Fruit fly (Drosophila melanogaster) whole organism, embryonic: Measurements from ENCODE around the gene galene.
A peak's percentile ranks its signal among the peaks of the same experiment; 100 is the strongest.

ENCODE experiments used
- Blimp-1 ChIP-seq: fragments of 200-800 bp; sonication (Bioruptor generic); optimal IDR thresholded peaks from 3 replicates; lab custom pipeline; 2018; ENCODE audit warnings: missing biosample characterization, missing genetic modification characterization, mild to moderate bottlenecking, moderate library complexity, missing genetic modification reagents
- Bteb2 ChIP-seq: fragments of 200-800 bp; sonication (Bioruptor generic); optimal IDR thresholded peaks from 2 replicates; lab custom pipeline; 2016; ENCODE audit warnings: missing biosample characterization, missing genetic modification characterization
- CG10274 ChIP-seq: fragments of 200-800 bp; sonication (Bioruptor generic); optimal IDR thresholded peaks from 3 replicates; lab custom pipeline; 2017; ENCODE audit warnings: missing biosample characterization, mild to moderate bottlenecking, missing genetic modification characterization
- CG11398 ChIP-seq: fragments of 200-800 bp; sonication (Bioruptor generic); optimal IDR thresholded peaks from 2 replicates; lab custom pipeline; 2016; ENCODE audit warnings: missing biosample characterization, missing genetic modification characterization
- CG12769 ChIP-seq: fragments of 200-800 bp; sonication (Bioruptor generic); optimal IDR thresholded peaks from 2 replicates; lab custom pipeline; 2019; ENCODE audit warnings: missing biosample characterization, mild to moderate bottlenecking, missing genetic modification characterization, moderate library complexity
- CG13775 ChIP-seq: fragments of 200-800 bp; sonication (Bioruptor generic); optimal IDR thresholded peaks from 3 replicates; lab custom pipeline; 2017; ENCODE audit warnings: missing biosample characterization, mild to moderate bottlenecking, missing genetic modification characterization
- CG15514 ChIP-seq: fragments of 200-800 bp; sonication (Bioruptor generic); optimal IDR thresholded peaks from 3 replicates; lab custom pipeline; 2017; ENCODE audit warnings: missing biosample characterization, missing genetic modification characterization, mild to moderate bottlenecking, moderate library complexity, missing genetic modification reagents
- CG17385 ChIP-seq: fragments of 200-800 bp; sonication (Bioruptor generic); optimal IDR thresholded peaks from 3 replicates; lab custom pipeline; 2018; ENCODE audit warnings: missing biosample characterization, mild to moderate bottlenecking, missing genetic modification characterization
- CG18262 ChIP-seq: fragments of 200-800 bp; optimal IDR thresholded peaks from 3 replicates; lab custom pipeline; 2019; ENCODE audit warnings: missing biosample characterization, mild to moderate bottlenecking, missing genetic modification characterization, moderate library complexity
- CG18764 ChIP-seq: fragments of 200-800 bp; sonication (Bioruptor generic); optimal IDR thresholded peaks from 3 replicates; lab custom pipeline; 2016; ENCODE audit warnings: missing biosample characterization, missing genetic modification characterization
- CG2678 ChIP-seq: fragments of 200-800 bp; sonication (Bioruptor generic); optimal IDR thresholded peaks from 3 replicates; lab custom pipeline; 2019; ENCODE audit warnings: missing biosample characterization, mild to moderate bottlenecking, missing genetic modification characterization, moderate library complexity
- CG30431 ChIP-seq: fragments of 200-800 bp; sonication (Bioruptor generic); optimal IDR thresholded peaks from 2 replicates; lab custom pipeline; 2017; ENCODE audit warnings: missing biosample characterization, missing genetic modification characterization
- CG4854 ChIP-seq: fragments of 200-800 bp; sonication (Bioruptor generic); optimal IDR thresholded peaks from 2 replicates; lab custom pipeline; 2016; ENCODE audit warnings: missing biosample characterization, missing genetic modification characterization, inconsistent platforms
- CG6654 ChIP-seq: fragments of 200-800 bp; sonication (Bioruptor generic); optimal IDR thresholded peaks from 2 replicates; lab custom pipeline; 2017; ENCODE audit warnings: missing biosample characterization, mild to moderate bottlenecking, missing genetic modification characterization
- CG6813 ChIP-seq: fragments of 200-800 bp; sonication (Bioruptor generic); optimal IDR thresholded peaks from 2 replicates; lab custom pipeline; 2017; ENCODE audit warnings: missing biosample characterization, missing genetic modification characterization, mild to moderate bottlenecking, moderate library complexity, missing genetic modification reagents
- CG7786 ChIP-seq: fragments of 200-800 bp; sonication (Bioruptor generic); optimal IDR thresholded peaks from 2 replicates; lab custom pipeline; 2016; ENCODE audit warnings: missing biosample characterization, missing genetic modification characterization
- CG8388 ChIP-seq: fragments of 200-800 bp; sonication (Bioruptor generic); optimal IDR thresholded peaks from 2 replicates; lab custom pipeline; 2019; ENCODE audit warnings: missing biosample characterization, mild to moderate bottlenecking, missing genetic modification characterization, moderate library complexity
- CG8765 ChIP-seq: fragments of 200-800 bp; sonication (Bioruptor generic); IDR thresholded peaks from 2 replicates; pipeline ENCODE4 v1.3.6; 2022; ENCODE audit warnings: missing biosample characterization, missing genetic modification characterization
- Doc3 ChIP-seq: fragments of 200-800 bp; sonication (Bioruptor generic); IDR thresholded peaks from 3 replicates; pipeline ENCODE4 v1.3.6; 2022; ENCODE audit warnings: missing biosample characterization, missing genetic modification characterization; ENCODE audit not compliant: partially characterized antibody
- Hsf ChIP-seq: fragments of 200-800 bp; sonication (Bioruptor generic); optimal IDR thresholded peaks from 3 replicates; lab custom pipeline; 2016; ENCODE audit warnings: missing biosample characterization, missing genetic modification characterization
- MBD-R2 ChIP-seq: fragments of 200-800 bp; sonication (Bioruptor generic); IDR thresholded peaks from 2 replicates; pipeline ENCODE4 v1.3.6; 2022; ENCODE audit warnings: missing biosample characterization, missing genetic modification characterization
- NC2β ChIP-seq: fragments of 200-800 bp; sonication (Bioruptor generic); optimal IDR thresholded peaks from 2 replicates; lab custom pipeline; 2016; ENCODE audit warnings: missing biosample characterization, missing genetic modification characterization
- NfI ChIP-seq: fragments of 200-800 bp; sonication (Bioruptor generic); optimal IDR thresholded peaks from 3 replicates; lab custom pipeline; 2018; ENCODE audit warnings: missing biosample characterization, mild to moderate bottlenecking, missing genetic modification characterization, moderate library complexity
- Pdp1 ChIP-seq, 2 experiments: fragments of 200-800 bp; sonication (Bioruptor generic); optimal IDR thresholded peaks; 3 replicates each; lab custom pipeline; 2016; ENCODE audit warnings: missing biosample characterization in 2 of 2, missing genetic modification characterization in 2 of 2, mild to moderate bottlenecking in 1 of 2, moderate library complexity in 1 of 2
- Poxn ChIP-seq: fragments of 200-800 bp; sonication (Bioruptor generic); IDR thresholded peaks from 2 replicates; pipeline ENCODE4 v1.3.6; 2022; ENCODE audit warnings: missing biosample characterization, missing genetic modification characterization
- Ravus ChIP-seq: fragments of 200-800 bp; sonication (Bioruptor generic); IDR thresholded peaks from 2 replicates; pipeline ENCODE4 v1.3.6; 2022; ENCODE audit warnings: missing biosample characterization, missing genetic modification characterization
- ato ChIP-seq: fragments of 200-800 bp; sonication (Bioruptor generic); IDR thresholded peaks from 2 replicates; pipeline ENCODE4 v1.3.6; 2022; ENCODE audit warnings: missing biosample characterization, missing genetic modification characterization; ENCODE audit not compliant: partially characterized antibody
- bbx ChIP-seq: fragments of 200-800 bp; sonication (Bioruptor generic); IDR thresholded peaks from 2 replicates; pipeline ENCODE4 v1.3.6; 2022; ENCODE audit warnings: missing biosample characterization, missing genetic modification characterization; ENCODE audit not compliant: partially characterized antibody
- bcd ChIP-seq: fragments of 200-800 bp; sonication (Bioruptor generic); optimal IDR thresholded peaks from 2 replicates; lab custom pipeline; 2017; ENCODE audit warnings: missing biosample characterization, mild to moderate bottlenecking, missing genetic modification characterization
- cas ChIP-seq: fragments of 200-800 bp; sonication (Bioruptor generic); IDR thresholded peaks from 2 replicates; pipeline ENCODE4 v1.3.6; 2022; ENCODE audit warnings: missing biosample characterization, missing genetic modification characterization
- caup ChIP-seq: fragments of 200-800 bp; sonication (Bioruptor generic); optimal IDR thresholded peaks from 3 replicates; lab custom pipeline; 2017; ENCODE audit warnings: missing biosample characterization, mild to moderate bottlenecking, missing genetic modification characterization, moderate library complexity; ENCODE audit not compliant: severe bottlenecking
- croc ChIP-seq: fragments of 200-800 bp; sonication (Bioruptor generic); conservative IDR thresholded peaks from 3 replicates; pipeline ENCODE4 v1.3.6; 2022; ENCODE audit warnings: missing biosample characterization, missing genetic modification characterization
- dan ChIP-seq: fragments of 200-800 bp; sonication (Bioruptor generic); IDR thresholded peaks from 2 replicates; pipeline ENCODE4 v1.3.6; 2022; ENCODE audit warnings: missing biosample characterization, missing genetic modification characterization
- fd96Cb ChIP-seq: fragments of 200-800 bp; sonication (Bioruptor generic); optimal IDR thresholded peaks from 2 replicates; lab custom pipeline; 2018; ENCODE audit warnings: missing biosample characterization, mild to moderate bottlenecking, missing genetic modification characterization, moderate library complexity
- insv ChIP-seq, 2 experiments: fragments of 200-800 bp; sonication (Bioruptor generic); optimal IDR thresholded peaks; 3 replicates each; lab custom pipeline; 2016 to 2018; ENCODE audit warnings: missing biosample characterization in 2 of 2, missing genetic modification characterization in 2 of 2
- inv ChIP-seq: fragments of 200-800 bp; sonication (Bioruptor generic); IDR thresholded peaks from 2 replicates; pipeline ENCODE4 v1.3.6; 2022; ENCODE audit warnings: missing biosample characterization, missing genetic modification characterization; ENCODE audit not compliant: partially characterized antibody
- kay ChIP-seq: fragments of 200-800 bp; sonication (Bioruptor generic); optimal IDR thresholded peaks from 2 replicates; lab custom pipeline; 2016; ENCODE audit warnings: missing biosample characterization, missing genetic modification characterization
- klu ChIP-seq: fragments of 200-800 bp; sonication (Bioruptor generic); IDR thresholded peaks from 2 replicates; pipeline ENCODE4 v1.3.6; 2022; ENCODE audit warnings: missing biosample characterization, missing genetic modification characterization
- kni ChIP-seq: fragments of 200-800 bp; sonication (Bioruptor generic); optimal IDR thresholded peaks from 3 replicates; lab custom pipeline; 2017; ENCODE audit warnings: mild to moderate bottlenecking, missing biosample characterization, missing genetic modification reagents, missing genetic modification characterization
- lbe ChIP-seq: fragments of 200-800 bp; sonication (Bioruptor generic); optimal IDR thresholded peaks from 2 replicates; lab custom pipeline; 2016; ENCODE audit warnings: missing biosample characterization, mild to moderate bottlenecking, missing genetic modification characterization
- lilli ChIP-seq: fragments of 200-800 bp; sonication (Bioruptor generic); optimal IDR thresholded peaks from 3 replicates; lab custom pipeline; 2016; ENCODE audit warnings: missing biosample characterization, missing genetic modification characterization
- luna ChIP-seq: fragments of 200-800 bp; sonication (Bioruptor generic); optimal IDR thresholded peaks from 2 replicates; lab custom pipeline; 2016; ENCODE audit warnings: missing biosample characterization, missing genetic modification characterization
- pnt ChIP-seq: fragments of 200-800 bp; sonication (Bioruptor generic); optimal IDR thresholded peaks from 3 replicates; lab custom pipeline; 2016; ENCODE audit warnings: missing biosample characterization, missing genetic modification characterization
- shn ChIP-seq: fragments of 200-800 bp; sonication (Bioruptor generic); optimal IDR thresholded peaks from 3 replicates; lab custom pipeline; 2016; ENCODE audit warnings: missing biosample characterization, missing genetic modification characterization
- sim ChIP-seq: fragments of 200-800 bp; sonication (Bioruptor generic); IDR thresholded peaks from 2 replicates; pipeline ENCODE4 v1.3.6; 2022; ENCODE audit warnings: missing biosample characterization, missing genetic modification characterization
- slbo ChIP-seq: fragments of 200-800 bp; sonication (Bioruptor generic); IDR thresholded peaks from 2 replicates; pipeline ENCODE4 v1.3.6; 2022; ENCODE audit warnings: missing biosample characterization, missing genetic modification characterization
- wek ChIP-seq: fragments of 200-800 bp; sonication (Bioruptor generic); optimal IDR thresholded peaks from 3 replicates; lab custom pipeline; 2018; ENCODE audit warnings: missing biosample characterization, mild to moderate bottlenecking, missing genetic modification characterization, moderate library complexity
- zen2 ChIP-seq: fragments of 200-800 bp; sonication (Bioruptor generic); IDR thresholded peaks from 3 replicates; pipeline ENCODE4 v1.3.6; 2022; ENCODE audit warnings: missing biosample characterization, missing genetic modification characterization; ENCODE audit not compliant: partially characterized antibody

galene gene

DNA sequence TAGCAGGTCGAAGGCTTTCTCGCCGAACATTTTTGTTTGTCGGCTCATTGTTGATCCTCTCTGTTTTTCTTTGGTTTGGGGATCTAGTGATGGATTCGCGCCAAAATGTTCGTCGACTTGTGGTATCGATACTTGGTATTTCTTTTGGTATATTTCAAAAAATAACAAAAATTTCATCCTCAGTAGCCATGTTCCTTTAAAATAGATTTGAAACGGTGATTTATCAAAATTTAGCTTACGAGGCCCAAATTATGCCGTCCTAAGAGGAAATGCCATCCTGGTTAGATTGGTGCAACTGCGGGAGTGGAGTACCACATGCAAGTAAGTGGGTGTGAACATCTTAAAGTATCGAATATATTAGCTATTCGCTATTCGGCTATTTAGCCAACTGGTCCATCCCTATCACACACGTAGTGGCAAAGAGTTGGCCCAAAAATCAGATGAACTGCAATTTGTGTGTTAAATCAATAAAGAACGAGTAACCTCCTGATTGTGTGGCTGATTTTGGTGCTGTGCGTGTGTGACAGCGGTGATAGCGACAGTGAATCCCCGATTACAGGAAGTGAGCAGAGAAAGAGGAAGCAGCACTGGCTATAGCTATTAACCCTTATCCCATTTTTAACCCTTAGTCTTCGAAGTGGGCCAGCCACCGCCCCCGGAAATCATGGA lies 12.2 kb downstream of the galene start, which contains the start of the genes Psf1 and Sac1 (continued):
- peak; percentile 13 for TF ChIP-seq kni
- TF ChIP-seq CG13775 (GFP tag; lab: Kevin White, UChicago): peak; percentile 50
- TF ChIP-seq MBD-R2: peak; percentile 65; the same call in 1 of the 2 replicates
- 0 out of 2 replicates have a peak, but pooled peaks have one; percentile 36 for TF ChIP-seq CG8765 (GFP tag; lab: Robert Waterston, UW)
- no peak for TF ChIP-seq lbe
- TF ChIP-seq inv (GFP tag; lab: Robert Waterston, UW): peak; percentile 85
- TF ChIP-seq klu (GFP tag; lab: Robert Waterston, UW): no peak; the same call in 1 of the 2 replicates
- peak; percentile 48 for TF ChIP-seq CG2678
- TF ChIP-seq insv (GFP tag; optimal IDR thresholded peaks at IDR 0.05; lab: Kevin White, UChicago): peak in 1 of 2 experiments; percentile 27
- peak in 1 of 2 experiments; percentile 53 for TF ChIP-seq Pdp1 (GFP tag; optimal IDR thresholded peaks at IDR 0.05; lab: Kevin White, UChicago)
- no peak for TF ChIP-seq Ravus
- peak; percentile 64 for TF ChIP-seq slbo
- peak; percentile 53; the same call in 1 of the 3 replicates for TF ChIP-seq zen2 (GFP tag; lab: Robert Waterston, UW)
- TF ChIP-seq CG18262 (tag; lab: Kevin White, UChicago): peak; percentile 48
- no peak for TF ChIP-seq Blimp-1
- TF ChIP-seq Hsf (GFP tag; lab: Kevin White, UChicago): peak; percentile 57
- 0 out of 2 replicates have a peak, but pooled peaks have one; percentile 32 for TF ChIP-seq cas
- peak; percentile 79 for TF ChIP-seq CG17385 (GFP tag; lab: Kevin White, UChicago)
- no peak for TF ChIP-seq dan (GFP tag; lab: Robert Waterston, UW)
- peak; percentile 55 for TF ChIP-seq CG7786
- TF ChIP-seq CG11398 (GFP tag; lab: Kevin White, UChicago): no peak
- TF ChIP-seq CG18764 (GFP tag; lab: Kevin White, UChicago): peak; percentile 40
- TF ChIP-seq sim (GFP tag; lab: Robert Waterston, UW): no peak
- TF ChIP-seq CG6813 (GFP tag; lab: Kevin White, UChicago): no peak
- no peak for TF ChIP-seq CG30431 (GFP tag; lab: Kevin White, UChicago)
- TF ChIP-seq CG10274: no peak
- no peak for TF ChIP-seq fd96Cb (tag; lab: Kevin White, UChicago)
- no peak for TF ChIP-seq Poxn (GFP tag; lab: Robert Waterston, UW)
- TF ChIP-seq caup (GFP tag; lab: Kevin White, UChicago): peak; percentile 23
- peak; percentile 62 for TF ChIP-seq shn
- peak; percentile 7 for TF ChIP-seq pnt (GFP tag; lab: Kevin White, UChicago)
- TF ChIP-seq bbx (GFP tag; lab: Robert Waterston, UW): peak; percentile 68
- peak; percentile 44 for TF ChIP-seq bcd (GFP tag; lab: Kevin White, UChicago)
- no peak for TF ChIP-seq CG6654
- TF ChIP-seq Bteb2 (GFP tag; lab: Kevin White, UChicago): no peak
- TF ChIP-seq NC2β (GFP tag; lab: Kevin White, UChicago): peak; percentile 38
- peak; percentile 46; the same call in 1 of the 2 replicates for TF ChIP-seq ato
- TF ChIP-seq wek (GFP tag; lab: Kevin White, UChicago): peak; percentile 32
- TF ChIP-seq CG15514: peak; percentile 56
- TF ChIP-seq CG8388 (GFP tag; lab: Kevin White, UChicago): peak; percentile 4
- no peak for TF ChIP-seq CG4854 (GFP tag; lab: Kevin White, UChicago)
- TF ChIP-seq croc (GFP tag; lab: Robert Waterston, UW): no peak
- peak; percentile 76 for TF ChIP-seq lilli (GFP tag; lab: Kevin White, UChicago)
- TF ChIP-seq kay (GFP tag; lab: Kevin White, UChicago): no peak
- TF ChIP-seq NfI (GFP tag; lab: Kevin White, UChicago): peak; percentile 53
- TF ChIP-seq CG12769 (tag; lab: Kevin White, UChicago): no peak
- peak; percentile 91 for TF ChIP-seq Doc3 (GFP tag; lab: Robert Waterston, UW)
- no peak for TF ChIP-seq luna
